Worm (Caenorhabditis elegans) whole organism, late embryonic: ENCODE measurements around the gene ncs-3.

ENCODE experiments used
- F13H6.1 ChIP-seq: sonication (generic microtip); optimal IDR thresholded peaks from 2 replicates; lab custom pipeline; 2016; ENCODE audit warnings: missing genetic modification characterization, missing compliant biosample characterization
- ama-1 ChIP-seq: fragments of 150-350 bp; optimal IDR thresholded peaks from 2 replicates; lab custom pipeline; 2014
- ceh-14 ChIP-seq: sonication (generic microtip); optimal IDR thresholded peaks from 2 replicates; lab custom pipeline; 2016; ENCODE audit warnings: missing genotype, missing genetic modification characterization, missing compliant biosample characterization
- ceh-9 ChIP-seq: sonication (generic microtip); optimal IDR thresholded peaks from 2 replicates; lab custom pipeline; 2016; ENCODE audit warnings: mild to moderate bottlenecking, missing genetic modification characterization, inconsistent platforms, missing compliant biosample characterization
- dmd-4 ChIP-seq: sonication (generic microtip); optimal IDR thresholded peaks from 2 replicates; lab custom pipeline; 2016; ENCODE audit warnings: borderline replicate concordance, missing genetic modification characterization, missing compliant biosample characterization
- elt-2 ChIP-seq: sonication (generic microtip); optimal IDR thresholded peaks from 2 replicates; lab custom pipeline; 2016; ENCODE audit warnings: missing genetic modification reagents, missing genetic modification characterization, missing compliant biosample characterization
- hlh-15 ChIP-seq: sonication (generic microtip); optimal IDR thresholded peaks from 2 replicates; lab custom pipeline; 2016; ENCODE audit warnings: missing genetic modification characterization, missing compliant biosample characterization
- hlh-30 ChIP-seq: sonication (generic microtip); optimal IDR thresholded peaks from 2 replicates; lab custom pipeline; 2017; ENCODE audit warnings: antibody characterized with exemption, missing genetic modification characterization, missing compliant biosample characterization; ENCODE audit not compliant: insufficient read depth
- nfya-1 ChIP-seq: sonication (generic microtip); optimal IDR thresholded peaks from 2 replicates; lab custom pipeline; 2017; ENCODE audit warnings: missing genetic modification characterization, mild to moderate bottlenecking, missing compliant biosample characterization, antibody characterized with exemption, moderate library complexity
- pag-3 ChIP-seq: sonication (generic microtip); optimal IDR thresholded peaks from 2 replicates; lab custom pipeline; 2016; ENCODE audit warnings: missing compliant biosample characterization, missing genetic modification characterization, borderline replicate concordance
- pqm-1 ChIP-seq: sonication (generic microtip); optimal IDR thresholded peaks from 2 replicates; lab custom pipeline; 2016; ENCODE audit warnings: missing genetic modification characterization, missing compliant biosample characterization
- sox-4 ChIP-seq: sonication (generic microtip); optimal IDR thresholded peaks from 2 replicates; lab custom pipeline; 2017; ENCODE audit warnings: mild to moderate bottlenecking, missing genetic modification characterization, inconsistent platforms, missing compliant biosample characterization
- tbx-2 ChIP-seq: sonication (generic microtip); optimal IDR thresholded peaks from 2 replicates; lab custom pipeline; 2016; ENCODE audit warnings: missing genetic modification characterization, missing compliant biosample characterization
- tbx-7 ChIP-seq: sonication (generic microtip); optimal IDR thresholded peaks from 2 replicates; lab custom pipeline; 2016; ENCODE audit warnings: missing genotype, missing genetic modification characterization, missing compliant biosample characterization

DNA sequence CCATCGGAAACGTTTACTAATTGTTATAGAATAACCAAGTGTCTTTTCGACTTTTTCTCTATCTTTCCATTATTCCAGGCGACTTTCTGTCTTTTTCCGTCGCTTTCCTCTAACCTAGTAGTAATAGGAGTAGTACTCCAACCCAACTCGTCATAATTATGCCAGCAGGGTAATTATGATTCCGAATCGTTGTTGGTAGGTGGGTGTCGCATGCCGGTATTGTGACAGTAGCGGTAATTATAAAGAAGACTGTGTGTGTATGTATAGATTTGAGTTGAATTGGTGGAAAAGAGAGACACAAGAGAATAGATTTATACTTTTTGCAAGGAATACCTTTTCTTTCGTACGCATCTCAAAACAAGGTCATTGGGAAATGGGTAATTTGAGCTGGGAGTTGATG is 48.9 kb upstream of the ncs-3 start:
- TF ChIP-seq sox-4 (tag; lab: Kevin White, UChicago) (no peak), pag-3 (tag; lab: Kevin White, UChicago) (no peak), ama-1 (no peak), ceh-9 (tag; lab: Kevin White, UChicago) (no peak), hlh-15 (tag; lab: Kevin White, UChicago) (no peak), hlh-30 (tag; lab: Kevin White, UChicago) (no peak), F13H6.1 (tag; lab: Kevin White, UChicago) (no peak), elt-2 (tag; lab: Kevin White, UChicago) (no peak), ceh-14 (tag; lab: Kevin White, UChicago) (no peak), dmd-4 (tag; lab: Kevin White, UChicago) (no peak), tbx-7 (no peak), nfya-1 (tag; lab: Kevin White, UChicago) (no peak), pqm-1 (tag; lab: Kevin White, UChicago) (no peak), tbx-2 (tag; lab: Kevin White, UChicago) (no peak)
